Worm (Caenorhabditis elegans) whole organism, late embryonic: ENCODE results near the gene F09D12.2.
"Not testable (repeated sequence)": the region's sequence is repeated elsewhere in the genome, so short reads cannot be mapped to it uniquely, and the experiment has no call there.

Experiments used
- elt-4 ChIP-seq: sonication (generic microtip); optimal IDR thresholded peaks from 2 replicates; lab custom pipeline; 2016; ENCODE audit warnings: missing genetic modification characterization, missing compliant biosample characterization
- madf-2 ChIP-seq: sonication (generic microtip); optimal IDR thresholded peaks from 2 replicates; lab custom pipeline; 2017; ENCODE audit warnings: missing genetic modification characterization, missing compliant biosample characterization
- pqm-1 ChIP-seq: sonication (generic microtip); optimal IDR thresholded peaks from 2 replicates; lab custom pipeline; 2016; ENCODE audit warnings: missing genetic modification characterization, missing compliant biosample characterization
- zip-5 ChIP-seq: sonication (generic microtip); optimal IDR thresholded peaks from 2 replicates; lab custom pipeline; 2016; ENCODE audit warnings: missing genetic modification characterization, missing compliant biosample characterization

DNA sequence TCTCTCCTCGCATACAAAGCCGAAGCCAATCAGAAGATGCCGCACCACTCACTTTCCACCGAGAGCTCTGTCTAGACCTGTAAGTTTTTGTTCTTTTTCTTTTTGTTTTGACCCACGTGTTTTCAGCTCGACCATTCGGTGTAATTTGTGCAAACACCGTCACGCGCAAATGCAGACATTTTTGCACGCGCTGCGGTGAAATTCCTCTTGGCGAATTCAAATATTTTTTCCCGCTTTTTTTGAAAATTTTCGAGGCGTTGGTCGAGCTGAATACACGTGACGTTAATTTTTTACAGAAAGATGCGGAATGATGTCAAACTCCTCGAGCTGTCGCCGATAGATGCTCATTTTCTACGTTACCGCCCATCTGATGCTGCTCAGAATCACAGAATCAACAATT lies 49.9 kb downstream of the F09D12.2 start, which contains the start of gene C04C3.4:
- not testable (repeated sequence) for TF ChIP-seq madf-2 (tag; lab: Kevin White, UChicago); elt-4 (tag; lab: Kevin White, UChicago); pqm-1 (tag; lab: Kevin White, UChicago); zip-5
